Fruit fly (Drosophila melanogaster) Kc167 (cell line): ENCODE data around the gene ssp2.

ENCODE experiments used
- Sin3A ChIP-seq: fragments of >200 bp; optimal IDR thresholded peaks from 2 replicates; lab custom pipeline; 2018; ENCODE audit warnings: missing external identifiers
- h ChIP-seq: fragments of >200 bp; optimal IDR thresholded peaks from 3 replicates; lab custom pipeline; 2018; ENCODE audit warnings: missing external identifiers
- psq ChIP-seq: fragments of >200 bp; optimal IDR thresholded peaks from 2 replicates; lab custom pipeline; 2017; ENCODE audit warnings: missing external identifiers

DNA sequence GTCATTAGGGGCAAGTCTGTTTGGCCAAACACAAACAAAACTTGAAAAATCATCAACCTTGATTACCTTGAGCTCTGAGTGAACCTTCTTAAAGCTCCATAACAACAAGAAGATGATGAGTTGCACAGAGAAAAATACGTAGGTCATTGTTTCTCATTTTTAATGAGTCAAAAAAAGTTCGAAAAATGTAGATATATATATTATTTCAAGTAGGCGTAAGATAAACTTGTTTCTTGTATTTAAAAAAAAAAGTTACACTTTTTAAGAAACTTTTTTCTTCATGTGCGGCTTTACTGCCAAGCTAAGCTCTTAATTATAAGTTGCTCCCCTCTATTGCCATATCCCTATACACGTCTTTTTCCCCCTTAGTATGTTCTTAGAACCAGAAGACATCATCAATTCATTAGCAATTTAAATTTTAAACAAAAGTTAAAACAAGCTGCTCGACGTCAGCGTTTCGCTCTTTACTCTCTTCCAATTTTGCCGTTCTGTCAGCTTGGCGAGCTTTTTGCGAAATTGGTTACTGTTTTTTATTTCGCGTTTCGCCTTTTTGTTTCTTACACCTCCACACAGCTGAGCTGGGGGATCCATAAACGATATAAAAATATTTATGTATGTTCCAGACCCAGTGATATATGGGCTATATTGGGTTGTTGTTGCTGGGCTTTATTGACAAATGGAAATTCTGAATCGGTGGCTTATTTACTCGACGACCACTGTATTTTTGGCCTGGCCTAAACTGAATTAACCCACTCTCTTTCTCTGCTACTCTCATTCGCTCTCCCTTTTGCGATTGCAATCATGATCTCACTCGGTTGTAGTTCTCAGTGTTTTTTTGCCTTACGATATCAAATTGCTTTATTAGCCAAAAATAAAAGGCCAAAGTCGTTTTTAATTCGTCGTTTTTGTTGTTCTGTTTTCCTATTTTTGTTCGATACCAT lies 41.4 kb upstream of the ssp2 start:
- TF ChIP-seq Sin3A (lab: Kevin White, UChicago) (no peak), psq (lab: Kevin White, UChicago) (no peak), h (lab: Kevin White, UChicago) (no peak)
